Worm (Caenorhabditis elegans) whole organism, young adult: ENCODE data around the gene nspg-7.1.

Experiments
- K11D2.4 ChIP-seq: fragments of 200-800 bp; sonication (Bioruptor generic); IDR thresholded peaks from 2 replicates; pipeline ENCODE4 v1.3.6; 2022; ENCODE audit warnings: missing genetic modification reagents, missing genetic modification characterization, missing compliant biosample characterization
- aptf-2 ChIP-seq: fragments of 200-800 bp; sonication (Bioruptor generic); conservative IDR thresholded peaks from 2 replicates; pipeline ENCODE4 v1.3.6; 2022; ENCODE audit warnings: missing genetic modification reagents, missing genetic modification characterization, missing compliant biosample characterization
- bed-2 ChIP-seq: fragments of 200-800 bp; sonication (Bioruptor generic); IDR thresholded peaks from 2 replicates; pipeline ENCODE4 v1.3.6; 2022; ENCODE audit warnings: missing genetic modification reagents, missing genetic modification characterization, missing compliant biosample characterization
- egrh-3 ChIP-seq: fragments of 200-800 bp; sonication (Bioruptor generic); IDR thresholded peaks from 2 replicates; pipeline ENCODE4 v1.3.6; 2022; ENCODE audit warnings: missing genetic modification reagents, missing genetic modification characterization, missing compliant biosample characterization
- lin-54 ChIP-seq: fragments of 200-800 bp; sonication (Bioruptor generic); optimal IDR thresholded peaks from 2 replicates; lab custom pipeline; 2018; ENCODE audit warnings: mild to moderate bottlenecking, missing genetic modification characterization, missing compliant biosample characterization
- nhr-90 ChIP-seq: sonication (generic microtip); optimal IDR thresholded peaks from 2 replicates; lab custom pipeline; 2016; ENCODE audit warnings: missing genotype, mild to moderate bottlenecking, missing genetic modification characterization, missing compliant biosample characterization
- pha-4 ChIP-seq: fragments of 150-350 bp; sonication (generic microtip); optimal IDR thresholded peaks from 2 replicates; lab custom pipeline; 2014; ENCODE audit warnings: missing biosample characterization, missing genetic modification reagents, missing genetic modification characterization

ce11 chrIV:9366411-9366810 lies 35.8 kb upstream of the nspg-7.1 start, which contains the start of gene pezo-1:
- TF ChIP-seq lin-54 (GFP tag; lab: Kevin White, UChicago) (no peak), aptf-2 (no peak), pha-4 (tag; lab: Kevin White, UChicago) (no peak), bed-2 (GFP tag; lab: Robert Waterston, UW) (no peak), nhr-90 (no peak), K11D2.4 (GFP tag; lab: Robert Waterston, UW) (no peak), egrh-3 (GFP tag; lab: Robert Waterston, UW) (no peak)
